Worm (Caenorhabditis elegans) whole organism, L1 larva: ENCODE measurements around the gene srd-18.

ENCODE experiments used
- C04F5.9 ChIP-seq: sonication (generic microtip); optimal IDR thresholded peaks from 2 replicates; lab custom pipeline; 2016; ENCODE audit warnings: missing genetic modification characterization, missing compliant biosample characterization
- C16A3.4 ChIP-seq: fragments of 150-350 bp; optimal IDR thresholded peaks from 2 replicates; lab custom pipeline; 2014; ENCODE audit warnings: missing biosample characterization, missing genetic modification characterization
- Y116A8C.19 ChIP-seq: sonication (generic microtip); optimal IDR thresholded peaks from 2 replicates; lab custom pipeline; 2016; ENCODE audit warnings: missing compliant biosample characterization, missing genetic modification characterization, borderline replicate concordance
- aha-1 ChIP-seq: fragments of 150-350 bp; optimal IDR thresholded peaks from 2 replicates; lab custom pipeline; 2014; ENCODE audit warnings: missing biosample characterization, missing genetic modification characterization
- blmp-1 ChIP-seq: fragments of 150-350 bp; optimal IDR thresholded peaks from 2 replicates; lab custom pipeline; 2014; ENCODE audit warnings: missing biosample characterization, missing genetic modification characterization
- ceh-8 ChIP-seq: fragments of 200-800 bp; sonication (Bioruptor generic); optimal IDR thresholded peaks from 2 replicates; lab custom pipeline; 2018; ENCODE audit warnings: mild to moderate bottlenecking, missing genetic modification characterization, moderate library complexity, missing compliant biosample characterization
- ceh-82 ChIP-seq, 3 experiments: fragments of 150-350 bp in 1 of 3; sonication (generic microtip) in 2 of 3; optimal IDR thresholded peaks; 2 replicates each; lab custom pipeline; 2014 to 2017; ENCODE audit warnings: missing biosample characterization in 3 of 3, missing genetic modification characterization in 3 of 3
- ceh-88 ChIP-seq: fragments of 200-800 bp; sonication (Bioruptor generic); IDR thresholded peaks from 2 replicates; pipeline ENCODE4 v1.3.6; 2022; ENCODE audit warnings: missing genetic modification characterization, missing compliant biosample characterization
- dpl-1 ChIP-seq, 3 experiments: fragments of 150-350 bp in 2 of 3; sonication (generic microtip) in 1 of 3; optimal IDR thresholded peaks; 2 replicates each; lab custom pipeline; 2014 to 2017; ENCODE audit warnings: missing biosample characterization in 3 of 3, missing genetic modification characterization in 3 of 3, missing genetic modification reagents in 3 of 3
- dsc-1 ChIP-seq: sonication (generic microtip); optimal IDR thresholded peaks from 2 replicates; lab custom pipeline; 2016; ENCODE audit warnings: mild to moderate bottlenecking, missing genetic modification characterization, missing compliant biosample characterization
- efl-1 ChIP-seq, 4 experiments: fragments of 150-350 bp; optimal IDR thresholded peaks in 3 of 4; peaks in 1 of 4; 1 replicate in 1 of 4; 2 replicates in 3 of 4; lab custom pipeline; 2014; ENCODE audit warnings: missing biosample characterization in 2 of 4, missing genetic modification characterization in 2 of 4, missing genetic modification reagents in 2 of 4
- elt-2 ChIP-seq: sonication (generic microtip); optimal IDR thresholded peaks from 2 replicates; lab custom pipeline; 2016; ENCODE audit warnings: missing genetic modification characterization, mild to moderate bottlenecking, inconsistent platforms, missing compliant biosample characterization, missing genetic modification reagents
- elt-3 ChIP-seq, 6 experiments: fragments of 150-350 bp in 1 of 6; sonication (generic microtip); optimal IDR thresholded peaks; 2 replicates each; lab custom pipeline; 2017 to 2018; ENCODE audit warnings: missing biosample characterization in 6 of 6, missing genetic modification characterization in 6 of 6, inconsistent platforms in 1 of 6
- fkh-10 ChIP-seq: sonication (generic microtip); optimal IDR thresholded peaks from 2 replicates; lab custom pipeline; 2017; ENCODE audit warnings: missing biosample characterization, missing genetic modification reagents, missing genetic modification characterization
- fos-1 ChIP-seq: fragments of 150-350 bp; optimal IDR thresholded peaks from 2 replicates; lab custom pipeline; 2014; ENCODE audit warnings: missing biosample characterization, missing genetic modification characterization
- hlh-4 ChIP-seq: sonication (generic microtip); optimal IDR thresholded peaks from 2 replicates; lab custom pipeline; 2016; ENCODE audit warnings: mild to moderate bottlenecking, missing genetic modification characterization, missing compliant biosample characterization
- hpl-2 ChIP-seq: fragments of 150-350 bp; optimal IDR thresholded peaks from 2 replicates; lab custom pipeline; 2014; ENCODE audit warnings: missing biosample characterization, missing genetic modification reagents, missing genetic modification characterization
- lin-15B ChIP-seq: fragments of 150-350 bp; sonication (generic microtip); optimal IDR thresholded peaks from 3 replicates; lab custom pipeline; 2014; ENCODE audit warnings: missing biosample characterization, missing genetic modification characterization
- lin-35 ChIP-seq, 2 experiments: fragments of 150-350 bp; optimal IDR thresholded peaks; 2 replicates each; lab custom pipeline; 2014; ENCODE audit warnings: missing biosample characterization in 2 of 2, missing genetic modification characterization in 2 of 2, missing genetic modification reagents in 2 of 2
- lsy-2 ChIP-seq, 2 experiments: fragments of 150-350 bp; optimal IDR thresholded peaks; 2 replicates each; lab custom pipeline; 2014; ENCODE audit warnings: missing biosample characterization in 2 of 2, missing genetic modification characterization in 2 of 2
- mdl-1 ChIP-seq, 2 experiments: fragments of 150-350 bp; optimal IDR thresholded peaks; 2 replicates each; lab custom pipeline; 2014 to 2017; ENCODE audit warnings: missing biosample characterization in 2 of 2, missing genetic modification characterization in 2 of 2, inconsistent platforms in 1 of 2
- mef-2 ChIP-seq: fragments of 150-350 bp; optimal IDR thresholded peaks from 2 replicates; lab custom pipeline; 2014; ENCODE audit warnings: missing biosample characterization, missing genetic modification characterization
- nhr-12 ChIP-seq: sonication (generic microtip); optimal IDR thresholded peaks from 2 replicates; lab custom pipeline; 2017; ENCODE audit warnings: missing biosample characterization, missing genetic modification characterization
- nhr-20 ChIP-seq: sonication (generic microtip); optimal IDR thresholded peaks from 2 replicates; lab custom pipeline; 2016; ENCODE audit warnings: mild to moderate bottlenecking, missing genetic modification characterization, missing compliant biosample characterization
- nhr-237 ChIP-seq: fragments of 150-350 bp; optimal IDR thresholded peaks from 2 replicates; lab custom pipeline; 2014; ENCODE audit warnings: missing biosample characterization, missing genetic modification characterization
- nhr-76 ChIP-seq: sonication (generic microtip); optimal IDR thresholded peaks from 2 replicates; lab custom pipeline; 2017; ENCODE audit warnings: missing biosample characterization, missing genetic modification characterization
- nhr-77 ChIP-seq: fragments of 150-350 bp; optimal IDR thresholded peaks from 2 replicates; lab custom pipeline; 2014; ENCODE audit warnings: missing biosample characterization, missing genetic modification characterization
- nhr-84 ChIP-seq: sonication (generic microtip); optimal IDR thresholded peaks from 2 replicates; lab custom pipeline; 2017; ENCODE audit warnings: missing biosample characterization, missing genetic modification characterization
- nhr-85 ChIP-seq: sonication (generic microtip); peaks from one replicate; lab custom pipeline; 2016; ENCODE audit warnings: missing genetic modification characterization, inconsistent platforms, missing compliant biosample characterization
- nhr-90 ChIP-seq: sonication (generic microtip); optimal IDR thresholded peaks from 2 replicates; lab custom pipeline; 2016; ENCODE audit warnings: mild to moderate bottlenecking, missing genetic modification characterization, missing compliant biosample characterization; ENCODE audit not compliant: poor library complexity
- pag-3 ChIP-seq: sonication (generic microtip); optimal IDR thresholded peaks from 2 replicates; lab custom pipeline; 2017; ENCODE audit warnings: missing genetic modification characterization, mild to moderate bottlenecking, missing compliant biosample characterization, antibody characterized with exemption, borderline replicate concordance; ENCODE audit not compliant: insufficient read depth
- pax-3 ChIP-seq: fragments of 200-800 bp; sonication (Bioruptor generic); optimal IDR thresholded peaks from 2 replicates; lab custom pipeline; 2018; ENCODE audit warnings: mild to moderate bottlenecking, missing genetic modification characterization, moderate library complexity, missing compliant biosample characterization
- rnt-1 ChIP-seq: sonication (generic microtip); optimal IDR thresholded peaks from 2 replicates; lab custom pipeline; 2016; ENCODE audit warnings: mild to moderate bottlenecking, missing genetic modification characterization, moderate library complexity, missing compliant biosample characterization
- snpc-4 ChIP-seq: fragments of 150-350 bp; optimal IDR thresholded peaks from 2 replicates; lab custom pipeline; 2014; ENCODE audit warnings: missing biosample characterization, missing genetic modification characterization
- snu-23 ChIP-seq: sonication (generic microtip); optimal IDR thresholded peaks from 2 replicates; lab custom pipeline; 2016; ENCODE audit warnings: missing genetic modification characterization, missing compliant biosample characterization
- tbx-2 ChIP-seq: sonication (generic microtip); optimal IDR thresholded peaks from 2 replicates; lab custom pipeline; 2016; ENCODE audit warnings: missing genetic modification characterization, missing compliant biosample characterization
- tlp-1 ChIP-seq: fragments of 150-350 bp; optimal IDR thresholded peaks from 2 replicates; lab custom pipeline; 2014; ENCODE audit warnings: missing biosample characterization, missing genetic modification characterization
- unc-30 ChIP-seq: sonication (generic microtip); optimal IDR thresholded peaks from 2 replicates; lab custom pipeline; 2017; ENCODE audit warnings: missing biosample characterization, missing genetic modification characterization
- unc-62 ChIP-seq: fragments of 150-350 bp; optimal IDR thresholded peaks from 2 replicates; lab custom pipeline; 2014; ENCODE audit warnings: missing biosample characterization, missing genetic modification reagents, missing genetic modification characterization
- unc-98 ChIP-seq: fragments of 200-800 bp; sonication (Bioruptor generic); IDR thresholded peaks from 2 replicates; pipeline ENCODE4 v1.3.6; 2022; ENCODE audit warnings: missing genetic modification characterization, missing compliant biosample characterization

The srd-18 gene

DNA sequence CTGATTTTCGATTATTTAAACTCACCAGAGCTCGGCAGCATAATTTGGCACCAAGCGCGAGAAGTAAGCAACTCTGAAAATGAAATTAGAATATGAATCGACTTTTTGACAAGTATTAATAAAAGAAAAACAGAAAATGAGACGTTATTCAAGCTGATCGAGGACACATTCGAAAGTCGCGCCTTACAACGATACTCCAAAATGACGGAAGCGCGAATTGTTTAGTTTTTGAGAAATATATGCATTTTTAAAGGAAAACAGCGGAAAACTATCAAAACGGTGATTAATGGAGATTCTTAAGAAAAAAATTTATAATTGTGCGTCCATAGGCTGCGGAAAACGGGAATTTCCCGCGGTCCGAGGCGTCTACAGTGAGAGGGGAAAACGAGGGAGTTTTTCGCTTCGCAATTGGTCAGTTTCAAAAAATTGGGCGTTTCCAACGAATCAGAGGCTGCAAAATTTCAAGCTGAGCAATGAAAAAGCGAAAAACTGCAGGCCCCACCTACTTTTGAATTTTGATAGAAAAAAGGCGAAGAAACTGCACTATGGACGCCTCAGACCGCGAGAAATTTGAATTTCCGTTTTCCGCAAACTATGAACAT is 10.9 kb upstream of the srd-18 start, which contains the start of gene mes-4:
TSS of gene mes-4 (minus strand) at position 73 of the 602 bp plus-strand sequence.
- no peak for TF ChIP-seq nhr-84
- no peak for TF ChIP-seq elt-3 (tag; optimal IDR thresholded peaks at IDR 0.05; lab: Kevin White, UChicago)
- peak; percentile 4 for TF ChIP-seq blmp-1 (tag; lab: Kevin White, UChicago)
- peak in 1 of 2 experiments; percentile 78 for TF ChIP-seq efl-1 (optimal IDR thresholded peaks at IDR 0.05; lab: Kevin White, UChicago)
- TF ChIP-seq efl-1 (GFP tag; optimal IDR thresholded peaks at IDR 0.05 in 1 of 2; lab: Kevin White, UChicago): peak; percentile 83 to 98
- no peak for TF ChIP-seq nhr-77 (tag; lab: Kevin White, UChicago)
- TF ChIP-seq dpl-1 (GFP tag; optimal IDR thresholded peaks at IDR 0.05; lab: Kevin White, UChicago): peak; percentile 62 to 86 (median 81)
- peak; percentile 51 to 87 for TF ChIP-seq lin-35 (GFP tag; optimal IDR thresholded peaks at IDR 0.05; lab: Kevin White, UChicago)

DNA sequence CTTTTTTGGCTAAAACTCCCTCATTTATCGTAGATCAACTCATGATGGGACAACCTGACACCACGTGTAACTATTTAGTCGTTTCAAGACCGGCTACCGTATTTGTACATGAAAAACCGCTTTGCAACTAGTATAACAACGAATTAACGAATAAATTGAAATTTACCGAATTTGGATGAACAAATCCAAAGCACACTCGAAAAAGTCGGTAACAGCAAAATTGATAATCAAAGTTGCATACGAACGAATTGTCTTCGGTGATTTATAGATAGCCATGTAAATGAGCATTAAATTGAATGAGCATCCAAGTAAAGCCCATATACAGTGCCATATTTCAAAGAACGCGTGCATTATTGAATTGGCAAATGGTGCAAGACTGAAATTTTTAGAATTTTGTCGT is 5.7 kb upstream of the srd-18 start, which contains the start of gene srd-17:
TSS of gene srd-17 (minus strand) at position 351 of the 400 bp plus-strand sequence.
- no peak for TF ChIP-seq dsc-1 (tag; lab: Kevin White, UChicago)

DNA sequence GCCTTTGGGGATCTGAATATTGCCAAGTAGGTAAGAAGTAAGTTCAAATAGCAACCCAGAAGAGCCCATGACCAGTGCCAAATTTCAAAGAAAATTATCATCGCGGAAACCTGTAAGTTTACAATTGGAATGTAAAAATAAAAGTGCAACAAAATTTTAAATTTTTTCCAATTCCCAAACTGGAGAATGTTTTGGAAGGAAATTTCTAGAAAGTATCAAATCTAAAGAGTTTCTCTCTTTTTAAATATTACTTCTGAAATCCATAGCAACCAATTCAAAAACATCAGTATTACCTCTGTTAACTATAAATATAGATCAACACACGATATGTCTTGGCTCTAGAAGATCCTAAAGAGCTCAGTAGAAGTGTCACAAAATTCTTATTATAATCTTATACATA is 2.0 kb upstream of the srd-18 start, which contains the start of gene srd-19:
TSS of gene srd-19 (minus strand) at position 101 of the 400 bp plus-strand sequence.
- no peak for TF ChIP-seq unc-98 (GFP tag; lab: Robert Waterston, UW)
- TF ChIP-seq elt-2 (tag; lab: Kevin White, UChicago): no peak
- TF ChIP-seq ceh-8: no peak
- TF ChIP-seq tlp-1: no peak
- TF ChIP-seq snu-23 (GFP tag; lab: Kevin White, UChicago): no peak
- no peak for TF ChIP-seq aha-1
- no peak for TF ChIP-seq snpc-4 (tag; lab: Kevin White, UChicago)
- no peak for TF ChIP-seq tbx-2
- no peak for TF ChIP-seq fos-1 (tag; lab: Kevin White, UChicago)
- TF ChIP-seq nhr-20 (tag; lab: Kevin White, UChicago): no peak
- TF ChIP-seq nhr-90 (tag; lab: Kevin White, UChicago): no peak
- no peak for TF ChIP-seq ceh-82 (tag; optimal IDR thresholded peaks at IDR 0.05; lab: Kevin White, UChicago)
- no peak for TF ChIP-seq lsy-2 (tag; optimal IDR thresholded peaks at IDR 0.05; lab: Kevin White, UChicago)
- TF ChIP-seq hpl-2 (GFP tag; lab: Kevin White, UChicago): no peak
- no peak for TF ChIP-seq pag-3 (tag; lab: Kevin White, UChicago)
- no peak for TF ChIP-seq fkh-10
- TF ChIP-seq mdl-1 (tag; optimal IDR thresholded peaks at IDR 0.05; lab: Kevin White, UChicago): no peak
- TF ChIP-seq ceh-88: no peak
- no peak for TF ChIP-seq lin-15B (tag; lab: Kevin White, UChicago)

DNA sequence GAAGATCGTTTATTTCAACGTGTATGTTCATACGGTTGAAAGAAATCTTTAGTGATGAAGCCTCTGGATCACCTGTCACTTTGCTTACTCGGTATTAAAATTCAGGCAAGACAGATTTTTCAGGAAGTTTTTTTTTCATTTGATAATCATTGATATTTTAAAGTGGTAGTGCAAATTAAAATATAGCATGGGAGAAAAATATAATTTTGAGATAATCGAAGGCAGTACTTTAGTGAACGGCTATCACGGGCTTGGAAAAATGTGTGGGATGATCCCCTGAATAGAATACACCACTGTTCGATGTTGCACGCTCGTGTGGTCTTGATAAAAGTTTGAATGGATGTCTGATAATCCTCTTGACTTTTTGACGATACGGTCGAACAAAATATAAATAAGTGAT is 714 bp upstream of the srd-18 start:
- TF ChIP-seq nhr-237 (no peak), hlh-4 (tag; lab: Kevin White, UChicago) (peak; percentile 52)

DNA sequence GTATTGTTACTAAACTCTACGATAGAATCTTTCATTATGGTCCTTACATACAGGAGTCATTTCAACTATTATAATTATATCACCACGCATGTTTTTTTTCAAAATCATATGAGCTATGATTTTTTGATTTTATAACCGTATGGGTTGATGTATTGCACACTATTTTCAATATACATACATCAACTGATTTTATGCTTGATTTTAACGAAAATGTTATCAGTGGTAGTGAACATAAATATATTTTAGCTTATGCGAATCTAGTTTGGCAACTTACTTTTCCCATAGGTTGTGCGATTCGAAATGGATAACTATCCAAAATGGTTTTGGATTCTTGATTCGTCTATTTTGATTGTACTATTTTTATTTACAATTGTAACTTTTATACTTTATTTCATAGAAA is 3.1 kb downstream of the srd-18 start, which contains the start of gene srv-10:
TSS of gene srv-10 (plus strand) at position 301 of the 400 bp plus-strand sequence.
- TF ChIP-seq blmp-1 (tag; lab: Kevin White, UChicago): no peak
- no peak for TF ChIP-seq unc-30 (tag; lab: Kevin White, UChicago)
- no peak for TF ChIP-seq Y116A8C.19 (tag; lab: Kevin White, UChicago)
- TF ChIP-seq pax-3 (tag; lab: Kevin White, UChicago): no peak
- TF ChIP-seq mef-2 (tag; lab: Kevin White, UChicago): no peak
- TF ChIP-seq nhr-12 (tag; lab: Kevin White, UChicago): no peak
- TF ChIP-seq nhr-76 (tag; lab: Kevin White, UChicago): no peak
- TF ChIP-seq rnt-1: no peak
- TF ChIP-seq nhr-85 (tag; lab: Kevin White, UChicago): no peak
- TF ChIP-seq C16A3.4: no peak
- TF ChIP-seq unc-62: no peak
- TF ChIP-seq C04F5.9: no peak
- TF ChIP-seq, all 84 proteins: peak for 0
